Worm (Caenorhabditis elegans): ENCODE results near the gene T07H3.8.

T07H3.8 gene

ce11 chrII:1603049-1603448 lies 16.6 kb downstream of the T07H3.8 start:
- TF ChIP-seq egrh-3 (GFP tag; IDR thresholded peaks at IDR 0.05) (peak; percentile 50; the same call in 1 of the 2 replicates), Y67H2A.10 (GFP tag; conservative IDR thresholded peaks at IDR 0.05) (no peak), ccch-3 (GFP tag; optimal IDR thresholded peaks at IDR 0.05) (no peak), zfh-2 (GFP tag; conservative IDR thresholded peaks at IDR 0.05) (peak; percentile 69)

- TF ChIP-seq dpff-1 (tag; optimal IDR thresholded peaks at IDR 0.05) (no peak), F23B12.7 (tag; optimal IDR thresholded peaks at IDR 0.05; ENCODE audit: insufficient read depth) (no peak), lsl-1 (GFP tag; optimal IDR thresholded peaks at IDR 0.05) (no peak), mes-4 (tag; optimal IDR thresholded peaks at IDR 0.05) (no peak), gei-17 (GFP tag; optimal IDR thresholded peaks at IDR 0.05) (no peak), sptf-2 (GFP tag; optimal IDR thresholded peaks at IDR 0.05) (no peak)
Observed at ce11 chrII:1605010-1605409, 18.6 kb downstream of the T07H3.8 start.

ce11 chrII:1606079-1606478 lies 19.7 kb downstream of the T07H3.8 start, which contains the start of gene bath-33:
Gene bath-33 (minus strand): TSS chrII:1606179.
- TF ChIP-seq lin-26 (GFP tag; IDR thresholded peaks at IDR 0.05) (no peak), Y53F4B.3 (GFP tag; IDR thresholded peaks at IDR 0.05) (no peak), bed-2 (GFP tag; IDR thresholded peaks at IDR 0.05) (no peak), mcd-1 (GFP tag; IDR thresholded peaks at IDR 0.05) (no peak)

- TF ChIP-seq F57A8.1 (GFP tag; optimal IDR thresholded peaks at IDR 0.05) (no peak), nhr-80 (tag; optimal IDR thresholded peaks at IDR 0.05) (peak; percentile 40), T07F8.4 (tag; optimal IDR thresholded peaks at IDR 0.05) (no peak), Y56A3A.18 (GFP tag; IDR thresholded peaks at IDR 0.05) (no peak)
Observed at ce11 chrII:1607575-1607974, 21.2 kb downstream of the T07H3.8 start.

ce11 chrII:1608915-1609314 lies 22.5 kb downstream of the T07H3.8 start:
- TF ChIP-seq ets-4 (GFP tag; optimal IDR thresholded peaks at IDR 0.05), result no peak
- TF ChIP-seq pha-4 (tag; optimal IDR thresholded peaks at IDR 0.05), result no peak
- TF ChIP-seq ekl-4 (GFP tag; IDR thresholded peaks at IDR 0.05), result no peak
- no peak for TF ChIP-seq egl-44 (GFP tag; IDR thresholded peaks at IDR 0.05)
- no peak for TF ChIP-seq ceh-79 (tag; optimal IDR thresholded peaks at IDR 0.05)
- no peak for TF ChIP-seq cebp-1 (GFP tag; IDR thresholded peaks at IDR 0.05)
- TF ChIP-seq cebp-1 (tag; optimal IDR thresholded peaks at IDR 0.05), result peak; percentile 83
- TF ChIP-seq pbrm-1 (GFP tag; IDR thresholded peaks at IDR 0.05), result no peak
- no peak for TF ChIP-seq attf-3 (GFP tag; conservative IDR thresholded peaks at IDR 0.05)
- TF ChIP-seq tbp1 (GFP tag; optimal IDR thresholded peaks at IDR 0.05), result no peak
- TF ChIP-seq nhr-80 (tag; optimal IDR thresholded peaks at IDR 0.05), result peak; percentile 47

ce11 chrII:1610630-1611029 lies 24.2 kb downstream of the T07H3.8 start, which contains the start of gene fbxa-163:
Gene fbxa-163 (minus strand): TSS chrII:1610730.
- no peak for TF ChIP-seq madf-3 (GFP tag; IDR thresholded peaks at IDR 0.05)
- no peak for TF ChIP-seq ztf-3 (GFP tag; optimal IDR thresholded peaks at IDR 0.05)

- TF ChIP-seq lsy-27 (tag; optimal IDR thresholded peaks at IDR 0.05; ENCODE audit: borderline replicate concordance, insufficient read depth) (no peak), atf-7 (tag; optimal IDR thresholded peaks at IDR 0.05) (no peak), bed-2 (GFP tag; IDR thresholded peaks at IDR 0.05) (no peak), nhr-120 (GFP tag; IDR thresholded peaks at IDR 0.05) (no peak), efl-1 (GFP tag; optimal IDR thresholded peaks at IDR 0.05) (no peak), hmg-20 (GFP tag; IDR thresholded peaks at IDR 0.05) (no peak), gei-17 (GFP tag; optimal IDR thresholded peaks at IDR 0.05) (no peak), C17E4.6 (GFP tag; IDR thresholded peaks at IDR 0.05) (no peak), ztf-28 (GFP tag; IDR thresholded peaks at IDR 0.05) (no peak), mes-4 (tag; optimal IDR thresholded peaks at IDR 0.05) (no peak), mel-28 (tag; optimal IDR thresholded peaks at IDR 0.05; ENCODE audit: borderline replicate concordance) (no peak), nhr-27 (tag; optimal IDR thresholded peaks at IDR 0.05) (no peak)
Observed at ce11 chrII:1613972-1614371, 27.6 kb downstream of the T07H3.8 start, which contains the start of gene fbxa-164. Gene fbxa-164 (minus strand): TSS chrII:1614072.
